Fruit fly (Drosophila melanogaster) whole organism, embryonic: ENCODE results near the gene Uev1A.

ENCODE experiments used
- Awh ChIP-seq: fragments of 200-800 bp; sonication (Bioruptor generic); IDR thresholded peaks from 2 replicates; pipeline ENCODE4, ENCODE4 v1.3.6; 2022; ENCODE audit warnings: missing biosample characterization, missing genetic modification characterization
- Blimp-1 ChIP-seq: fragments of 200-800 bp; sonication (Bioruptor generic); optimal IDR thresholded peaks from 3 replicates; lab custom pipeline; 2018; ENCODE audit warnings: missing biosample characterization, missing genetic modification characterization, mild to moderate bottlenecking, moderate library complexity, missing genetic modification reagents
- CG10959 ChIP-seq: fragments of 200-800 bp; sonication (Bioruptor generic); IDR thresholded peaks from 2 replicates; pipeline ENCODE4 v1.3.6; 2022; ENCODE audit warnings: missing biosample characterization, missing genetic modification characterization
- CG11504 ChIP-seq: fragments of 200-800 bp; sonication (Bioruptor generic); optimal IDR thresholded peaks from 3 replicates; lab custom pipeline; 2019; ENCODE audit warnings: missing biosample characterization, mild to moderate bottlenecking, missing genetic modification characterization, moderate library complexity
- CG12391 ChIP-seq: fragments of 200-800 bp; sonication (Bioruptor generic); optimal IDR thresholded peaks from 3 replicates; lab custom pipeline; 2018; ENCODE audit warnings: missing biosample characterization, mild to moderate bottlenecking, missing genetic modification characterization, moderate library complexity
- CG12769 ChIP-seq: fragments of 200-800 bp; sonication (Bioruptor generic); optimal IDR thresholded peaks from 2 replicates; lab custom pipeline; 2019; ENCODE audit warnings: missing biosample characterization, mild to moderate bottlenecking, missing genetic modification characterization, moderate library complexity
- CG14710 ChIP-seq: fragments of 200-800 bp; sonication (Bioruptor generic); optimal IDR thresholded peaks from 3 replicates; lab custom pipeline; 2019; ENCODE audit warnings: missing biosample characterization, mild to moderate bottlenecking, missing genetic modification characterization, moderate library complexity
- CG15011 ChIP-seq: fragments of 200-800 bp; sonication (Bioruptor generic); optimal IDR thresholded peaks from 3 replicates; lab custom pipeline; 2018; ENCODE audit warnings: missing biosample characterization, mild to moderate bottlenecking, missing genetic modification characterization
- CG1602 ChIP-seq: fragments of 200-800 bp; sonication (Bioruptor generic); optimal IDR thresholded peaks from 3 replicates; lab custom pipeline; 2016; ENCODE audit warnings: missing biosample characterization, missing genetic modification characterization
- CG16863 ChIP-seq: fragments of 200-800 bp; sonication (Bioruptor generic); optimal IDR thresholded peaks from 3 replicates; lab custom pipeline; 2016; ENCODE audit warnings: missing biosample characterization, missing genetic modification characterization
- CG2712 ChIP-seq: fragments of 200-800 bp; optimal IDR thresholded peaks from 3 replicates; lab custom pipeline; 2019; ENCODE audit warnings: missing biosample characterization, mild to moderate bottlenecking, missing genetic modification characterization, moderate library complexity
- CG30403 ChIP-seq: fragments of 200-800 bp; sonication (Bioruptor generic); optimal IDR thresholded peaks from 3 replicates; lab custom pipeline; 2016; ENCODE audit warnings: missing biosample characterization, missing genetic modification characterization
- CG42726 ChIP-seq: fragments of 200-800 bp; sonication (Bioruptor generic); IDR thresholded peaks from 2 replicates; pipeline ENCODE4 v1.3.6; 2022; ENCODE audit warnings: missing biosample characterization, missing genetic modification characterization; ENCODE audit not compliant: partially characterized antibody
- CG6813 ChIP-seq: fragments of 200-800 bp; sonication (Bioruptor generic); optimal IDR thresholded peaks from 2 replicates; lab custom pipeline; 2017; ENCODE audit warnings: missing biosample characterization, missing genetic modification characterization, mild to moderate bottlenecking, moderate library complexity, missing genetic modification reagents
- CG7839 ChIP-seq: fragments of 200-800 bp; sonication (Bioruptor generic); optimal IDR thresholded peaks from 3 replicates; lab custom pipeline; 2018; ENCODE audit warnings: missing biosample characterization, mild to moderate bottlenecking, missing genetic modification characterization, moderate library complexity
- CG9609 ChIP-seq: fragments of 200-800 bp; sonication (Bioruptor generic); optimal IDR thresholded peaks from 3 replicates; lab custom pipeline; 2016; ENCODE audit warnings: missing biosample characterization, missing genetic modification characterization
- CG9727 ChIP-seq: fragments of 200-800 bp; sonication (Bioruptor generic); optimal IDR thresholded peaks from 3 replicates; lab custom pipeline; 2017; ENCODE audit warnings: missing biosample characterization, mild to moderate bottlenecking, missing genetic modification characterization
- D ChIP-seq, 2 experiments: fragments of 200-800 bp in 1 of 2; fragments of >200 bp in 1 of 2; sonication (Bioruptor generic) in 1 of 2; optimal IDR thresholded peaks; 2 replicates in 1 of 2; 3 replicates in 1 of 2; lab custom pipeline; 2017; ENCODE audit warnings: mild to moderate bottlenecking in 1 of 2, missing biosample characterization in 1 of 2, missing genetic modification characterization in 1 of 2, missing genetic modification reagents in 1 of 2
- Dfd ChIP-seq, 2 experiments: fragments of >200 bp; optimal IDR thresholded peaks; 2 replicates each; lab custom pipeline; 2017; ENCODE audit warnings: missing biosample characterization in 2 of 2, missing genetic modification characterization in 2 of 2
- Gug ChIP-seq: fragments of 200-800 bp; sonication (Bioruptor generic); IDR thresholded peaks from 4 replicates; pipeline ENCODE4 v1.3.6; 2022; ENCODE audit warnings: missing biosample characterization, missing genetic modification characterization
- Hr78 ChIP-seq, 2 experiments: fragments of 200-800 bp in 1 of 2; fragments of >200 bp in 1 of 2; sonication (Bioruptor generic) in 1 of 2; optimal IDR thresholded peaks; 2 replicates each; lab custom pipeline; 2017 to 2019; ENCODE audit warnings: missing biosample characterization in 2 of 2, missing genetic modification characterization in 2 of 2, mild to moderate bottlenecking in 1 of 2, moderate library complexity in 1 of 2
- Mad ChIP-seq: fragments of 200-800 bp; sonication (Bioruptor generic); optimal IDR thresholded peaks from 2 replicates; lab custom pipeline; 2016; ENCODE audit warnings: missing biosample characterization, missing genetic modification characterization
- Med ChIP-seq: fragments of 200-800 bp; sonication (Bioruptor generic); peaks from one replicate; lab custom pipeline; 2016; ENCODE audit warnings: missing biosample characterization, missing genetic modification characterization, mild to moderate bottlenecking, inconsistent platforms, moderate library complexity
- NFAT ChIP-seq: fragments of 200-800 bp; sonication (Bioruptor generic); IDR thresholded peaks from 2 replicates; pipeline ENCODE4 v1.3.6; 2022; ENCODE audit warnings: missing biosample characterization, missing genetic modification characterization
- NfI ChIP-seq: fragments of 200-800 bp; sonication (Bioruptor generic); optimal IDR thresholded peaks from 3 replicates; lab custom pipeline; 2018; ENCODE audit warnings: missing biosample characterization, mild to moderate bottlenecking, missing genetic modification characterization, moderate library complexity
- Sry-δ ChIP-seq: fragments of 200-800 bp; sonication (Bioruptor generic); optimal IDR thresholded peaks from 2 replicates; lab custom pipeline; 2016; ENCODE audit warnings: missing biosample characterization, missing genetic modification characterization
- Xbp1 ChIP-seq: fragments of 200-800 bp; sonication (Bioruptor generic); optimal IDR thresholded peaks from 3 replicates; lab custom pipeline; 2016; ENCODE audit warnings: missing biosample characterization, mild to moderate bottlenecking, missing genetic modification characterization
- az2 ChIP-seq: fragments of 200-800 bp; sonication (Bioruptor generic); optimal IDR thresholded peaks from 3 replicates; lab custom pipeline; 2016; ENCODE audit warnings: missing biosample characterization, missing genetic modification characterization
- bab2 ChIP-seq: fragments of 200-800 bp; sonication (Bioruptor generic); optimal IDR thresholded peaks from 2 replicates; lab custom pipeline; 2016; ENCODE audit warnings: missing biosample characterization, missing genetic modification characterization
- cad ChIP-seq: fragments of >200 bp; optimal IDR thresholded peaks from 2 replicates; lab custom pipeline; 2017; ENCODE audit warnings: missing biosample characterization, missing genetic modification characterization
- chm ChIP-seq: fragments of 200-800 bp; sonication (Bioruptor generic); IDR thresholded peaks from 2 replicates; pipeline ENCODE4 v1.3.6; 2022; ENCODE audit warnings: missing biosample characterization, missing genetic modification characterization
- croc ChIP-seq: fragments of 200-800 bp; sonication (Bioruptor generic); conservative IDR thresholded peaks from 3 replicates; pipeline ENCODE4 v1.3.6; 2022; ENCODE audit warnings: missing biosample characterization, missing genetic modification characterization
- dmrt11E ChIP-seq: fragments of 200-800 bp; sonication (Bioruptor generic); optimal IDR thresholded peaks from 3 replicates; lab custom pipeline; 2018; ENCODE audit warnings: missing biosample characterization, mild to moderate bottlenecking, missing genetic modification characterization, moderate library complexity
- fd102C ChIP-seq: fragments of 200-800 bp; sonication (Bioruptor generic); optimal IDR thresholded peaks from 2 replicates; lab custom pipeline; 2018; ENCODE audit warnings: missing biosample characterization, mild to moderate bottlenecking, missing genetic modification characterization, moderate library complexity
- fd64A ChIP-seq: fragments of 200-800 bp; sonication (Bioruptor generic); optimal IDR thresholded peaks from 3 replicates; lab custom pipeline; 2018; ENCODE audit warnings: missing biosample characterization, mild to moderate bottlenecking, missing genetic modification characterization
- grn ChIP-seq: fragments of 200-800 bp; sonication (Bioruptor generic); optimal IDR thresholded peaks from 3 replicates; lab custom pipeline; 2017; ENCODE audit warnings: missing biosample characterization, missing genetic modification characterization
- hth ChIP-seq: fragments of >200 bp; optimal IDR thresholded peaks from 2 replicates; lab custom pipeline; 2017; ENCODE audit warnings: inconsistent platforms
- insv ChIP-seq, 2 experiments: fragments of 200-800 bp; sonication (Bioruptor generic); optimal IDR thresholded peaks; 3 replicates each; lab custom pipeline; 2016 to 2018; ENCODE audit warnings: missing biosample characterization in 2 of 2, missing genetic modification characterization in 2 of 2
- jing ChIP-seq: fragments of 200-800 bp; sonication (Bioruptor generic); optimal IDR thresholded peaks from 2 replicates; lab custom pipeline; 2018; ENCODE audit warnings: missing biosample characterization, mild to moderate bottlenecking, missing genetic modification characterization
- kah ChIP-seq: fragments of 200-800 bp; sonication (Bioruptor generic); optimal IDR thresholded peaks from 2 replicates; lab custom pipeline; 2018; ENCODE audit warnings: missing biosample characterization, mild to moderate bottlenecking, missing genetic modification characterization
- mirr ChIP-seq: fragments of 200-800 bp; sonication (Bioruptor generic); optimal IDR thresholded peaks from 3 replicates; lab custom pipeline; 2018; ENCODE audit warnings: missing biosample characterization, mild to moderate bottlenecking, missing genetic modification characterization
- row ChIP-seq: fragments of 200-800 bp; sonication (Bioruptor generic); IDR thresholded peaks from 3 replicates; pipeline ENCODE4 v1.3.6; 2022; ENCODE audit warnings: missing biosample characterization, missing genetic modification characterization
- run ChIP-seq: fragments of 200-800 bp; sonication (Bioruptor generic); optimal IDR thresholded peaks from 3 replicates; lab custom pipeline; 2018; ENCODE audit warnings: missing biosample characterization, mild to moderate bottlenecking, missing genetic modification characterization
- sim ChIP-seq: fragments of 200-800 bp; sonication (Bioruptor generic); IDR thresholded peaks from 2 replicates; pipeline ENCODE4 v1.3.6; 2022; ENCODE audit warnings: missing biosample characterization, missing genetic modification characterization
- slou ChIP-seq: fragments of 200-800 bp; sonication (Bioruptor generic); optimal IDR thresholded peaks from 3 replicates; lab custom pipeline; 2016; ENCODE audit warnings: missing biosample characterization, missing genetic modification characterization
- slp2 ChIP-seq: fragments of 200-800 bp; sonication (Bioruptor generic); optimal IDR thresholded peaks from 2 replicates; lab custom pipeline; 2016; ENCODE audit warnings: missing biosample characterization, missing genetic modification characterization
- sqz ChIP-seq: fragments of 200-800 bp; sonication (Bioruptor generic); optimal IDR thresholded peaks from 3 replicates; lab custom pipeline; 2018; ENCODE audit warnings: missing biosample characterization, mild to moderate bottlenecking, missing genetic modification characterization
- tna ChIP-seq: fragments of 200-800 bp; sonication (Bioruptor generic); IDR thresholded peaks from 2 replicates; pipeline ENCODE4 v1.3.6; 2022; ENCODE audit warnings: missing biosample characterization, missing genetic modification characterization; ENCODE audit not compliant: partially characterized antibody

Gene Uev1A

dm6 chr3L:5353484-5354056 lies 12.5 kb downstream of the Uev1A start (continued):
- no peak for TF ChIP-seq NfI (GFP tag; lab: Kevin White, UChicago)
- TF ChIP-seq grn (GFP tag; lab: Kevin White, UChicago): peak; percentile 13
- TF ChIP-seq row: no peak
- peak; percentile 26 for TF ChIP-seq mirr (GFP tag; lab: Kevin White, UChicago)
- TF ChIP-seq dmrt11E (tag; lab: Kevin White, UChicago): no peak
- no peak for TF ChIP-seq bab2 (GFP tag; lab: Kevin White, UChicago)
- no peak for TF ChIP-seq run
- no peak for TF ChIP-seq Awh (GFP tag; lab: Robert Waterston, UW)
- TF ChIP-seq chm: no peak
- no peak for TF ChIP-seq slp2
- no peak for TF ChIP-seq Sry-δ (GFP tag; lab: Kevin White, UChicago)
- no peak for TF ChIP-seq kah (GFP tag; lab: Kevin White, UChicago)
- TF ChIP-seq CG9727 (GFP tag; lab: Kevin White, UChicago): no peak
- TF ChIP-seq Hr78 (GFP tag; optimal IDR thresholded peaks at IDR 0.05; lab: Kevin White, UChicago): peak in 1 of 2 experiments; percentile 11
- no peak for TF ChIP-seq CG1602 (GFP tag; lab: Kevin White, UChicago)
- no peak for TF ChIP-seq tna (GFP tag; lab: Robert Waterston, UW)
- no peak for TF ChIP-seq jing (GFP tag; lab: Kevin White, UChicago)
- TF ChIP-seq Med (GFP tag; lab: Kevin White, UChicago): peak; percentile 71
- TF ChIP-seq, all 482 proteins: peak for 12

dm6 chr3L:5352684-5353322 lies 13.2 kb downstream of the Uev1A start:
- peak; percentile 34 for TF ChIP-seq az2 (GFP tag; lab: Kevin White, UChicago)
- TF ChIP-seq CG6813 (GFP tag; lab: Kevin White, UChicago): peak; percentile 18
- peak; percentile 45 for TF ChIP-seq CG7839 (tag; lab: Kevin White, UChicago)
- TF ChIP-seq NFAT: no peak
- no peak for TF ChIP-seq Gug (GFP tag; lab: Robert Waterston, UW)
- no peak for TF ChIP-seq CG42726
- peak; percentile 76 for TF ChIP-seq sqz (GFP tag; lab: Kevin White, UChicago)
- TF ChIP-seq croc: peak; percentile 37; the same call in 1 of the 3 replicates
- peak; percentile 76 for TF ChIP-seq CG10959 (GFP tag; lab: Robert Waterston, UW)
- peak; percentile 8 for TF ChIP-seq cad
- TF ChIP-seq Xbp1 (GFP tag; lab: Kevin White, UChicago): no peak
- TF ChIP-seq slou (GFP tag; lab: Kevin White, UChicago): no peak
- TF ChIP-seq CG12391 (tag; lab: Kevin White, UChicago): peak; percentile 40
- no peak for TF ChIP-seq CG15011 (GFP tag; lab: Kevin White, UChicago)
- TF ChIP-seq fd64A: no peak
- TF ChIP-seq sim (GFP tag; lab: Robert Waterston, UW): 0 out of 2 replicates have a peak, but pooled peaks have one; percentile 22
- no peak for TF ChIP-seq Dfd (GFP tag; optimal IDR thresholded peaks at IDR 0.05; lab: Kevin White, UChicago)
- TF ChIP-seq Blimp-1 (GFP tag; lab: Kevin White, UChicago): peak; percentile 63
- TF ChIP-seq fd102C (GFP tag; lab: Kevin White, UChicago): peak; percentile 73
- no peak for TF ChIP-seq CG9609 (GFP tag; lab: Kevin White, UChicago)
- TF ChIP-seq insv (GFP tag; optimal IDR thresholded peaks at IDR 0.05; lab: Kevin White, UChicago): no peak
- TF ChIP-seq CG2712 (tag; lab: Kevin White, UChicago): peak; percentile 83
- peak; percentile 45 for TF ChIP-seq CG11504 (tag; lab: Kevin White, UChicago)
- peak; percentile 71 for TF ChIP-seq CG14710 (tag; lab: Kevin White, UChicago)
- TF ChIP-seq hth (lab: Kevin White, UChicago): no peak
- peak; percentile 1 for TF ChIP-seq CG30403 (GFP tag; lab: Kevin White, UChicago)
- TF ChIP-seq CG12769: no peak
- no peak for TF ChIP-seq CG16863 (GFP tag; lab: Kevin White, UChicago)
- no peak for TF ChIP-seq D (optimal IDR thresholded peaks at IDR 0.05; lab: Kevin White, UChicago)
- TF ChIP-seq D (GFP tag; optimal IDR thresholded peaks at IDR 0.05; lab: Kevin White, UChicago): peak; percentile 34
- TF ChIP-seq Mad (GFP tag; lab: Kevin White, UChicago): no peak
